Worm (Caenorhabditis elegans) whole organism, early embryonic: ENCODE measurements around the gene T28A8.6.

Experiments used
- aly-1 ChIP-seq: sonication (generic microtip); optimal IDR thresholded peaks from 2 replicates; lab custom pipeline; 2016; ENCODE audit warnings: missing genetic modification characterization, missing compliant biosample characterization
- ama-1 ChIP-seq: fragments of 150-350 bp; optimal IDR thresholded peaks from 2 replicates; lab custom pipeline; 2014
- ets-7 ChIP-seq: sonication (generic microtip); optimal IDR thresholded peaks from 2 replicates; lab custom pipeline; 2016; ENCODE audit warnings: missing genotype, missing genetic modification characterization, missing compliant biosample characterization
- tra-4 ChIP-seq: sonication (generic microtip); optimal IDR thresholded peaks from 2 replicates; lab custom pipeline; 2017; ENCODE audit warnings: missing genetic modification characterization, missing compliant biosample characterization

- TF ChIP-seq ama-1 (lab: Kevin White, UChicago) (no peak), aly-1 (tag; lab: Kevin White, UChicago) (no peak), tra-4 (no peak), ets-7 (tag; lab: Kevin White, UChicago) (no peak)
These were observed 46.2 kb upstream of the T28A8.6 start for ce11 chrIII:13452824-13453223.
